Worm (Caenorhabditis elegans) whole organism, early embryonic: ENCODE measurements around the gene C39E9.8.
A peak's percentile ranks its signal among the peaks of the same experiment; 100 is the strongest.

Experiments used
- B0310.2 ChIP-seq: sonication (generic microtip); optimal IDR thresholded peaks from 2 replicates; lab custom pipeline; 2016; ENCODE audit warnings: mild to moderate bottlenecking, missing genetic modification characterization, missing compliant biosample characterization
- F13C5.2 ChIP-seq: sonication (generic microtip); optimal IDR thresholded peaks from 2 replicates; lab custom pipeline; 2017; ENCODE audit warnings: mild to moderate bottlenecking, missing genetic modification characterization, inconsistent platforms, missing compliant biosample characterization
- aly-1 ChIP-seq: sonication (generic microtip); optimal IDR thresholded peaks from 2 replicates; lab custom pipeline; 2016; ENCODE audit warnings: missing genetic modification characterization, missing compliant biosample characterization
- ama-1 ChIP-seq: fragments of 150-350 bp; optimal IDR thresholded peaks from 2 replicates; lab custom pipeline; 2014
- ceh-13 ChIP-seq: fragments of 200-800 bp; sonication (Bioruptor generic); optimal IDR thresholded peaks from 2 replicates; lab custom pipeline; 2018; ENCODE audit warnings: mild to moderate bottlenecking, missing genetic modification characterization, missing compliant biosample characterization
- ceh-36 ChIP-seq: sonication (generic microtip); optimal IDR thresholded peaks from 2 replicates; lab custom pipeline; 2016; ENCODE audit warnings: missing genetic modification characterization, inconsistent platforms, missing compliant biosample characterization
- ets-7 ChIP-seq: sonication (generic microtip); optimal IDR thresholded peaks from 2 replicates; lab custom pipeline; 2016; ENCODE audit warnings: missing genotype, missing genetic modification characterization, missing compliant biosample characterization
- flt-1 ChIP-seq: fragments of 200-800 bp; sonication (Bioruptor generic); IDR thresholded peaks from 2 replicates; pipeline ENCODE4 v1.3.6; 2022; ENCODE audit warnings: missing genetic modification characterization, missing compliant biosample characterization
- hmbx-1 ChIP-seq: sonication (generic microtip); optimal IDR thresholded peaks from 2 replicates; lab custom pipeline; 2016; ENCODE audit warnings: mild to moderate bottlenecking, missing genetic modification characterization, missing compliant biosample characterization
- hmg-4 ChIP-seq: fragments of 200-800 bp; sonication (Bioruptor generic); optimal IDR thresholded peaks from 2 replicates; lab custom pipeline; 2018; ENCODE audit warnings: mild to moderate bottlenecking, missing genetic modification characterization, missing compliant biosample characterization
- hnd-1 ChIP-seq: sonication (generic microtip); optimal IDR thresholded peaks from 2 replicates; lab custom pipeline; 2016; ENCODE audit warnings: missing genetic modification characterization, missing compliant biosample characterization
- pes-1 ChIP-seq: fragments of 200-800 bp; sonication (Bioruptor generic); IDR thresholded peaks from 2 replicates; pipeline ENCODE4 v1.3.6; 2022; ENCODE audit warnings: missing genetic modification reagents, missing genetic modification characterization, missing compliant biosample characterization
- scrt-1 ChIP-seq: fragments of 200-800 bp; sonication (Bioruptor generic); IDR thresholded peaks from 2 replicates; pipeline ENCODE4 v1.3.6; 2022; ENCODE audit warnings: missing genetic modification characterization, missing compliant biosample characterization
- sea-1 ChIP-seq: fragments of 200-800 bp; sonication (Bioruptor generic); conservative IDR thresholded peaks from 2 replicates; pipeline ENCODE4 v1.3.6; 2022; ENCODE audit warnings: missing genetic modification characterization, missing compliant biosample characterization
- tbx-11 ChIP-seq: fragments of 200-800 bp; sonication (Bioruptor generic); IDR thresholded peaks from 2 replicates; pipeline ENCODE4 v1.3.6; 2022; ENCODE audit warnings: missing genetic modification characterization, missing compliant biosample characterization
- tbx-37 ChIP-seq: fragments of 200-800 bp; sonication (Bioruptor generic); conservative IDR thresholded peaks from 2 replicates; pipeline ENCODE4 v1.3.6; 2022; ENCODE audit warnings: missing genetic modification reagents, missing genetic modification characterization, missing compliant biosample characterization
- tra-4 ChIP-seq: sonication (generic microtip); optimal IDR thresholded peaks from 2 replicates; lab custom pipeline; 2017; ENCODE audit warnings: missing genetic modification characterization, missing compliant biosample characterization

C39E9.8 gene

ce11 chrIV:13082836-13083763 is 3.9 kb downstream of the C39E9.8 start:
- no peak for TF ChIP-seq sea-1 (GFP tag; lab: Robert Waterston, UW)
- TF ChIP-seq hmbx-1 (tag; lab: Kevin White, UChicago), result no peak
- no peak for TF ChIP-seq aly-1 (tag; lab: Kevin White, UChicago)
- TF ChIP-seq hmg-4 (GFP tag; lab: Kevin White, UChicago), result no peak
- TF ChIP-seq scrt-1 (GFP tag; lab: Robert Waterston, UW), result no peak
- TF ChIP-seq ceh-13, result no peak
- no peak for TF ChIP-seq hnd-1 (tag; lab: Kevin White, UChicago)
- TF ChIP-seq F13C5.2 (tag; lab: Kevin White, UChicago), result no peak
- no peak for TF ChIP-seq ets-7 (tag; lab: Kevin White, UChicago)
- TF ChIP-seq tbx-11, result no peak
- no peak for TF ChIP-seq flt-1 (GFP tag; lab: Robert Waterston, UW)
- TF ChIP-seq ama-1 (lab: Kevin White, UChicago), result no peak
- no peak for TF ChIP-seq B0310.2 (tag; lab: Kevin White, UChicago)
- no peak for TF ChIP-seq tbx-37 (GFP tag; lab: Robert Waterston, UW)
- no peak for TF ChIP-seq ceh-36 (tag; lab: Kevin White, UChicago)
- TF ChIP-seq pes-1, result no peak
- TF ChIP-seq tra-4 (tag; lab: Kevin White, UChicago), result no peak

- TF ChIP-seq aly-1 (tag; lab: Kevin White, UChicago) (no peak), scrt-1 (GFP tag; lab: Robert Waterston, UW) (no peak), tbx-37 (GFP tag; lab: Robert Waterston, UW) (no peak), ceh-13 (no peak), sea-1 (GFP tag; lab: Robert Waterston, UW) (no peak), flt-1 (GFP tag; lab: Robert Waterston, UW) (no peak), tbx-11 (no peak), hmbx-1 (tag; lab: Kevin White, UChicago) (no peak), hmg-4 (GFP tag; lab: Kevin White, UChicago) (no peak), ets-7 (tag; lab: Kevin White, UChicago) (no peak), hnd-1 (tag; lab: Kevin White, UChicago) (no peak), ceh-36 (tag; lab: Kevin White, UChicago) (no peak)
These were observed 6.4 kb downstream of the C39E9.8 start for ce11 chrIV:13085675-13086074.

- TF ChIP-seq B0310.2 (tag; lab: Kevin White, UChicago), result no peak
- no peak for TF ChIP-seq ceh-13
- no peak for TF ChIP-seq ama-1 (lab: Kevin White, UChicago)
- TF ChIP-seq tbx-11, result no peak
These were observed 7.5 kb downstream of the C39E9.8 start, which contains the start of gene spin-2 for ce11 chrIV:13086705-13087104. TSS of gene spin-2 (plus strand) at chrIV:13087005.

ce11 chrIV:13089671-13090242 is 10.5 kb downstream of the C39E9.8 start:
- TF ChIP-seq tbx-37 (GFP tag; lab: Robert Waterston, UW) (no peak), hmg-4 (GFP tag; lab: Kevin White, UChicago) (peak; percentile 42)

ce11 chrIV:13090967-13091366 is 11.7 kb downstream of the C39E9.8 start, which contains the start of gene col-132:
TSS of gene col-132 (minus strand) at chrIV:13091067.
- TF ChIP-seq ets-7 (tag; lab: Kevin White, UChicago), result no peak
- TF ChIP-seq ceh-13, result no peak
- no peak for TF ChIP-seq ama-1 (lab: Kevin White, UChicago)
- TF ChIP-seq hmbx-1 (tag; lab: Kevin White, UChicago), result no peak
- no peak for TF ChIP-seq pes-1
- no peak for TF ChIP-seq hmg-4 (GFP tag; lab: Kevin White, UChicago)

ce11 chrIV:13093677-13094076 is 14.4 kb downstream of the C39E9.8 start, which contains the start of the genes prcc-1 and C39E9.12:
TSS of gene prcc-1 (minus strand) at chrIV:13093795.
TSS of gene C39E9.12 (plus strand) at chrIV:13094007.
- TF ChIP-seq ceh-13 (no peak), sea-1 (GFP tag; lab: Robert Waterston, UW) (no peak), ets-7 (tag; lab: Kevin White, UChicago) (no peak), scrt-1 (GFP tag; lab: Robert Waterston, UW) (no peak), hnd-1 (tag; lab: Kevin White, UChicago) (no peak), aly-1 (tag; lab: Kevin White, UChicago) (no peak), pes-1 (no peak), tbx-37 (GFP tag; lab: Robert Waterston, UW) (no peak), B0310.2 (tag; lab: Kevin White, UChicago) (no peak), ceh-36 (tag; lab: Kevin White, UChicago) (no peak), hmg-4 (GFP tag; lab: Kevin White, UChicago) (no peak), tbx-11 (no peak), ama-1 (lab: Kevin White, UChicago) (no peak), hmbx-1 (tag; lab: Kevin White, UChicago) (no peak), F13C5.2 (tag; lab: Kevin White, UChicago) (no peak), tra-4 (tag; lab: Kevin White, UChicago) (no peak)

- peak; percentile 14 for TF ChIP-seq ama-1 (lab: Kevin White, UChicago)
- TF ChIP-seq ceh-13, result no peak
- no peak for TF ChIP-seq ets-7 (tag; lab: Kevin White, UChicago)
- TF ChIP-seq sea-1 (GFP tag; lab: Robert Waterston, UW), result no peak
- no peak for TF ChIP-seq hmg-4 (GFP tag; lab: Kevin White, UChicago)
These were observed 16.2 kb downstream of the C39E9.8 start, which contains the start of gene rfc-3 for ce11 chrIV:13095462-13095861. TSS of gene rfc-3 (plus strand) at chrIV:13095762.
